Fruit fly (Drosophila melanogaster): Measurements from ENCODE around the gene H2.0.
A peak's percentile ranks its signal among the peaks of the same experiment; 100 is the strongest.

H2.0 gene

DNA sequence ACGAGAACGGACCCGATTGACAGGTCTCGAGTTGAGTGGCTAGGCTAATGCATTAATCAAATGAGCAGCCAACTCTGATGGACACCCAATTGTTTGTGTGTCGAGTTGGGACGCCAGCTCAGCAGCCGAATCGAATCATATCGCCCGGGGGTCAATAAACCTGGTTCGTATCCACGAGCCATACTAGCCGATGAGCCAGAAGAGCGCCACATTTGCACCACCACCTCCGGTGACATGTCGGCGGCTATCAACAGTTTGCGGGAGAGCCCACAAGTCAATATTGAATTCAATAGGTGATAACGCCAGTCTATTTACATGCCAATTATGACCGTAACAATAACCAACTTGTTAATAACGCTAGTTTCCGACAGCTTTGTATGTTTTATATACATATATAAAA is 45.1 kb downstream of the H2.0 start:
- TF ChIP-seq CG34367 (tag; optimal IDR thresholded peaks at IDR 0.05), result no peak
- no peak for TF ChIP-seq CG12605 (GFP tag; IDR thresholded peaks at IDR 0.05)
- TF ChIP-seq rn (GFP tag; IDR thresholded peaks at IDR 0.05), result no peak
- no peak for TF ChIP-seq D1 (tag; optimal IDR thresholded peaks at IDR 0.05)
- no peak for TF ChIP-seq CG10348 (GFP tag; IDR thresholded peaks at IDR 0.05)
- TF ChIP-seq CG14655 (GFP tag; optimal IDR thresholded peaks at IDR 0.05), result peak; percentile 15
- peak; percentile 90 for TF ChIP-seq EcR (GFP tag; optimal IDR thresholded peaks at IDR 0.05)
- no peak for TF ChIP-seq CG17806 (tag; optimal IDR thresholded peaks at IDR 0.05)
- 0 out of 2 replicates have a peak, but pooled peaks have one; percentile 31 for TF ChIP-seq Ets98B (GFP tag; IDR thresholded peaks at IDR 0.05)
- TF ChIP-seq CG9948 (tag; optimal IDR thresholded peaks at IDR 0.05), result no peak
- TF ChIP-seq CG32121 (GFP tag; IDR thresholded peaks at IDR 0.05), result no peak
- TF ChIP-seq CG4496 (GFP tag; IDR thresholded peaks at IDR 0.05), result no peak
- TF ChIP-seq CG8159 (tag; optimal IDR thresholded peaks at IDR 0.05), result no peak

DNA sequence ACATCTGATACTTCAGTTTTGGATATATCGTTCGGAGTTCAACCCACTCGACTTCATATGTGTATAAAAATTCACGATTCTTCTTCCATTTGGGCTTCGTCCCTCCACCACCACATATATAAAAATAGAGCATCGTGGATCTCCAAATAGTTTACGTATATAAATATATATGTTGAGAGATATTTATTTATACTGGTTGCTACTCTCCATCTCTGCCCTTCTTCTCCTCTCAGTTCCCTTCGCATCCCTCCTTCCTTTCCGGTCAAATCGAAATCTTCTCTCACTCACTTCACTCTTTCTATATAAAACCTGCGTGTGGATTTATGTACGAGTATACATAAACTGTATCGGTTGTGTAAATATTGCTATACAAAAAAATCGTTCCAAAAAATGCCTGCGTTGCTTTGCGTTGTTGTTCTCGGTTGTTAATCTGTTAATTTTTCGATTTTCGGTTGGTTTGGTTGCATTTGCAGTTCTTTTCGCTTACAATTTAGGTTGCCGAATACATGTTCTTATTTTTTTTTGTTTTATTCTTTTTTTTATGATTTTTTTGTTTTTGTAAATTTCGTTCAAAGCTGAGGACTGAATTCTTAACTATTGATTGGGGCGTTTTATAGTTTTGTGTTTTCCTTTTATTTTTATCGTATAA is 46.5 kb downstream of the H2.0 start:
- TF ChIP-seq CG32121 (GFP tag; IDR thresholded peaks at IDR 0.05) (no peak), Pif1B (GFP tag; optimal IDR thresholded peaks at IDR 0.05) (no peak), CG15710 (tag; optimal IDR thresholded peaks at IDR 0.05) (no peak), Snoo (tag; optimal IDR thresholded peaks at IDR 0.05) (no peak), gl (tag; optimal IDR thresholded peaks at IDR 0.05) (no peak), CG13204 (GFP tag; optimal IDR thresholded peaks at IDR 0.05) (no peak), EcR (GFP tag; optimal IDR thresholded peaks at IDR 0.05) (peak; percentile 13), D1 (tag; optimal IDR thresholded peaks at IDR 0.05) (no peak)

- no peak for TF ChIP-seq EcR (GFP tag; optimal IDR thresholded peaks at IDR 0.05)
- no peak for TF ChIP-seq gl (tag; optimal IDR thresholded peaks at IDR 0.05)
- TF ChIP-seq CG32121 (GFP tag; IDR thresholded peaks at IDR 0.05), result no peak
- no peak for TF ChIP-seq Pif1A (GFP tag; optimal IDR thresholded peaks at IDR 0.05)
- TF ChIP-seq CG4496 (GFP tag; IDR thresholded peaks at IDR 0.05), result no peak
- no peak for TF ChIP-seq CG15710 (tag; optimal IDR thresholded peaks at IDR 0.05)
- no peak for TF ChIP-seq rn (GFP tag; IDR thresholded peaks at IDR 0.05)
- no peak for TF ChIP-seq CG10348 (GFP tag; IDR thresholded peaks at IDR 0.05)
- no peak for TF ChIP-seq Ets98B (GFP tag; IDR thresholded peaks at IDR 0.05)
- no peak for TF ChIP-seq CG17806 (tag; optimal IDR thresholded peaks at IDR 0.05)
- TF ChIP-seq CG13204 (GFP tag; optimal IDR thresholded peaks at IDR 0.05), result no peak
- no peak for TF ChIP-seq fd96Ca (GFP tag; IDR thresholded peaks at IDR 0.05)
- TF ChIP-seq Pif1B (GFP tag; optimal IDR thresholded peaks at IDR 0.05), result no peak
- no peak for TF ChIP-seq CG12605 (GFP tag; IDR thresholded peaks at IDR 0.05)
- TF ChIP-seq CG9948 (tag; optimal IDR thresholded peaks at IDR 0.05), result no peak
- no peak for TF ChIP-seq CG8301 (tag; optimal IDR thresholded peaks at IDR 0.05)
- no peak for TF ChIP-seq CG8159 (tag; optimal IDR thresholded peaks at IDR 0.05)
- no peak for TF ChIP-seq CG34367 (tag; optimal IDR thresholded peaks at IDR 0.05)
- TF ChIP-seq Snoo (tag; optimal IDR thresholded peaks at IDR 0.05), result no peak
- TF ChIP-seq D1 (tag; optimal IDR thresholded peaks at IDR 0.05), result no peak
Measured at dm6 chr2L:5972005-5972404, 47.2 kb downstream of the H2.0 start.

DNA sequence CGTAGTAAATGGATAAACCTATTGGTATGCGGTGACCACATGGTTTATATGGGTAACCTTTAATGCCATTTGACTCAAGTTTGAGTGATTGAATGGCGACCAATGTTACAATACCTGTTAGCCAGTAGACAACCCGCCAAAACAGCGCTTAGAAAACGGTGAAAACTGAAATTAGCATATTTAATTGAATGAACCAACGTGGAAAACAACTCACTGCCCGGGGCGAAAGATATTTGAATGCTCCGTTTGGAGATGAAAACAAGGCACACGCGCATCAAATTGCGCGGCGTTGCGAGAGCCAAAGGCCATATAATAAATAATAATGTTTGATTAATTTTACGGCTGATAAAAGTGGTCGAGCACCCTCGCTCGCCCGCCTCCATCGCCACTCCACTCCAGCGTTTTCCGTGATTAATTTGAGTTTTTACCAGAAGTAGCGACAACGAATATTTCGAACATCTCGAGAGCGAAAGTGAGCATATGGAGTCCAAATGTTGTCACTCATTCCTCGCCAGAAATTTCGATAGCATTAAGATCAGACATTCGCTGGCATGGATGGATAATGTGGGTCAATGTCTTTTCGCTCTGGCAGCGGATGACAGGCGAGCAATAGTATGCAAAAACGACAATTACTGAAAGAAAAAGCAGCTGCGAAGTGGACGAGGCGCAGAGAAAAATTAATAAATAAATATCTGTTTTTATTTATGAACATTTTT is 48.0 kb downstream of the H2.0 start:
- TF ChIP-seq CG34367 (tag; optimal IDR thresholded peaks at IDR 0.05), result no peak
- no peak for TF ChIP-seq CG10348 (GFP tag; IDR thresholded peaks at IDR 0.05)
- TF ChIP-seq Pif1A (GFP tag; optimal IDR thresholded peaks at IDR 0.05), result no peak
- TF ChIP-seq gl (tag; optimal IDR thresholded peaks at IDR 0.05), result no peak
- TF ChIP-seq EcR (GFP tag; optimal IDR thresholded peaks at IDR 0.05), result peak; percentile 12
- TF ChIP-seq rn (GFP tag; IDR thresholded peaks at IDR 0.05), result no peak
- TF ChIP-seq CG14655 (GFP tag; optimal IDR thresholded peaks at IDR 0.05), result no peak

dm6 chr2L:5969559-5969958 is 49.6 kb downstream of the H2.0 start, which contains the start of gene Ucp4B:
TSS of gene Ucp4B (plus strand) at chr2L:5969859.
- TF ChIP-seq Pif1A (GFP tag; optimal IDR thresholded peaks at IDR 0.05), result no peak
- no peak for TF ChIP-seq CG8159 (tag; optimal IDR thresholded peaks at IDR 0.05)
- no peak for TF ChIP-seq CG17806 (tag; optimal IDR thresholded peaks at IDR 0.05)
- TF ChIP-seq EcR (GFP tag; optimal IDR thresholded peaks at IDR 0.05), result no peak
- TF ChIP-seq Snoo (tag; optimal IDR thresholded peaks at IDR 0.05), result no peak
- no peak for TF ChIP-seq Pif1B (GFP tag; optimal IDR thresholded peaks at IDR 0.05)
- TF ChIP-seq CG13204 (GFP tag; optimal IDR thresholded peaks at IDR 0.05), result no peak
- no peak for TF ChIP-seq CG8301 (tag; optimal IDR thresholded peaks at IDR 0.05)
- TF ChIP-seq CG12605 (GFP tag; IDR thresholded peaks at IDR 0.05), result no peak
- no peak for TF ChIP-seq CG15710 (tag; optimal IDR thresholded peaks at IDR 0.05)
- TF ChIP-seq CG10348 (GFP tag; IDR thresholded peaks at IDR 0.05), result no peak
- no peak for TF ChIP-seq Ets98B (GFP tag; IDR thresholded peaks at IDR 0.05)
- TF ChIP-seq CG32121 (GFP tag; IDR thresholded peaks at IDR 0.05), result no peak
- no peak for TF ChIP-seq gl (tag; optimal IDR thresholded peaks at IDR 0.05)
- no peak for TF ChIP-seq CG4496 (GFP tag; IDR thresholded peaks at IDR 0.05)
- no peak for TF ChIP-seq CG9948 (tag; optimal IDR thresholded peaks at IDR 0.05)
- no peak for TF ChIP-seq D1 (tag; optimal IDR thresholded peaks at IDR 0.05)
- TF ChIP-seq CG34367 (tag; optimal IDR thresholded peaks at IDR 0.05), result no peak
- no peak for TF ChIP-seq CG14655 (GFP tag; optimal IDR thresholded peaks at IDR 0.05)
- TF ChIP-seq rn (GFP tag; IDR thresholded peaks at IDR 0.05), result no peak
